Worm (Caenorhabditis elegans) whole organism, late embryonic: ENCODE results near the gene clec-128.

Experiments
- lim-6 ChIP-seq: sonication (generic microtip); optimal IDR thresholded peaks from 2 replicates; lab custom pipeline; 2016; ENCODE audit warnings: missing genetic modification characterization, missing compliant biosample characterization
- pha-4 ChIP-seq: fragments of 150-350 bp; optimal IDR thresholded peaks from 2 replicates; lab custom pipeline; 2018; ENCODE audit warnings: missing biosample characterization, missing genetic modification reagents, missing genetic modification characterization
- rnt-1 ChIP-seq: sonication (generic microtip); optimal IDR thresholded peaks from 2 replicates; lab custom pipeline; 2016; ENCODE audit warnings: missing genetic modification characterization, missing compliant biosample characterization

DNA sequence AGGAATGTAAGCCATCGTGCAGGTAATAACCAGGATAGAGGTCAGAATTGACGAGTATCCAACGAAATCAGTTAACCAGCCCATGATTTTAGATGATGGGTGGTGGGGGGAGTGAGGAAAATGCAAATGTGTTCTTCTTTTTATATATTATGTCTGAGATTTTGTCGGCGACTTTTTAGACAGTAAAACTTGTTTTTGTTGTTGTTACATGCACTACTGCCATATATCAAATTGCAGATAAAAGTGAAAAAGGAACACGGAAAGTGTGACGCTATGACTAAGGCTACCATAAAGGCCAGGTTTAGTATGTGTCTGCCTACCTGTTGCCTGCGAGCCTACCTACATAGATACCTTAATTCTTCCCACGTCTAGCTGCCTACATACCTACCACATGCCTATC is 46.7 kb downstream of the clec-128 start, which contains the start of gene col-72:
- TF ChIP-seq pha-4 (tag; lab: Kevin White, UChicago) (no peak), lim-6 (tag; lab: Kevin White, UChicago) (no peak), rnt-1 (no peak)
